Fruit fly (Drosophila melanogaster): ENCODE measurements around the gene CG12983.

Gene CG12983

DNA sequence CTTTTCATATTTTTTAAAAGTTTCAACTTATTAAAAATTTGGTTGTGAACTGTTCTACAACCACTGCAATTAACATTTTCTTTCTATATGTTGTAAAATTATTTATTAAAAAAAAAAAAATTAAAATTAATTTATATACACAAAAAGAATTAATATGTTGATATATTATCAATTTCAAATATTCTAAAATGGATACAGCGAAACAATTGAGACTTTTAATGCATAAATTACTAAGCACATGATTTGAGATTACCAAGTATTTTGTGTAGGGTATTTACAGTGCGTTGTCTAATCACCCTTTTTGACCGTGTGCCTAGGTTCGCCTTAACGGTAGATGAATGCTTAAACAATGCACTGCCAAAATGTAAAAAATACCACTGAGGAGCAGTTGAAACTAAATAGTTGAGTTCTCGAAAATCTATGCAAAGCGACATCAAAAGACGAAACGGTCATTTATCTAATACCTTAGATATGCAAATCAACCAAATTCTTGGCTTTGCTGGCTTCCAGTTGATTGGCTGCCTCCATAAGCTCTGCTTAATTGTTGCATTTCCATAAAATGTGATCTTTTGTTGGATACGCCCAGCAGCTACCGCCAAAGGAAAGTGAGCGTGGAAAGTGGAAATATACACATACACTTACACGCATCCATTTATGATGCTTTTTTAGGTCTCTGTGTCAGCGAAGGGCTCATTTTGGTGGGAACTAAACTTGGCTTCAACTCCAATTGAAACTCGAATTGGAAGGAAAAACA is 10.6 kb upstream of the CG12983 start (continued):
- TF ChIP-seq odd (GFP tag; optimal IDR thresholded peaks at IDR 0.05) (no peak), ATbp (GFP tag; optimal IDR thresholded peaks at IDR 0.05) (peak; percentile 7), CG43689 (GFP tag; IDR thresholded peaks at IDR 0.05) (no peak), oc (tag; optimal IDR thresholded peaks at IDR 0.05) (peak; percentile 83), p53 (GFP tag; optimal IDR thresholded peaks at IDR 0.05) (no peak), Dfd (GFP tag; optimal IDR thresholded peaks at IDR 0.05) (no peak), tll (GFP tag; optimal IDR thresholded peaks at IDR 0.05) (no peak), Trl (optimal IDR thresholded peaks at IDR 0.05) (no peak), Trl (GFP tag; optimal IDR thresholded peaks at IDR 0.05) (no peak), CG12236 (GFP tag; optimal IDR thresholded peaks at IDR 0.05) (no peak), dmrt99B (tag; optimal IDR thresholded peaks at IDR 0.05) (peak; percentile 27), stc (GFP tag; IDR thresholded peaks at IDR 0.05) (no peak), CG6689 (GFP tag; IDR thresholded peaks at IDR 0.05) (no peak), CG8388 (GFP tag; optimal IDR thresholded peaks at IDR 0.05) (peak; percentile 6), ro (GFP tag; IDR thresholded peaks at IDR 0.05) (no peak), CG3995 (GFP tag; optimal IDR thresholded peaks at IDR 0.05) (no peak), CG7357 (GFP tag; IDR thresholded peaks at IDR 0.05) (no peak), bsh (GFP tag; optimal IDR thresholded peaks at IDR 0.05) (peak in 1 of 2 experiments; percentile 36), sens-2 (GFP tag; IDR thresholded peaks at IDR 0.05) (no peak), Sox100B (GFP tag; optimal IDR thresholded peaks at IDR 0.05) (peak; percentile 9), CG16779 (GFP tag; IDR thresholded peaks at IDR 0.05) (no peak), fru (optimal IDR thresholded peaks at IDR 0.05) (no peak), CG17361 (GFP tag; IDR thresholded peaks at IDR 0.05) (peak; percentile 50; the same call in 2 of the 3 replicates), CoRest (tag; optimal IDR thresholded peaks at IDR 0.05) (peak; percentile 23), CG14710 (tag; optimal IDR thresholded peaks at IDR 0.05) (peak; percentile 5), Abd-B (GFP tag; optimal IDR thresholded peaks at IDR 0.05) (no peak), gem (tag; optimal IDR thresholded peaks at IDR 0.05) (peak; percentile 58), CG11085 (GFP tag; IDR thresholded peaks at IDR 0.05) (no peak), tap (tag; optimal IDR thresholded peaks at IDR 0.05) (no peak), CG11696 (GFP tag; IDR thresholded peaks at IDR 0.05) (no peak), BEAF-32 (GFP tag; optimal IDR thresholded peaks at IDR 0.05) (no peak), slou (GFP tag; optimal IDR thresholded peaks at IDR 0.05) (no peak), pb (GFP tag; optimal IDR thresholded peaks at IDR 0.05) (no peak), CG4424 (GFP tag; optimal IDR thresholded peaks at IDR 0.05) (no peak), CG9215 (GFP tag; IDR thresholded peaks at IDR 0.05) (no peak), ttk (GFP tag; IDR thresholded peaks at IDR 0.05) (no peak), Dek (tag; optimal IDR thresholded peaks at IDR 0.05) (no peak), Oli (tag; optimal IDR thresholded peaks at IDR 0.05) (peak; percentile 20), Vsx1 (GFP tag; optimal IDR thresholded peaks at IDR 0.05) (no peak), Sox102F (GFP tag; optimal IDR thresholded peaks at IDR 0.05) (peak; percentile 62), cwo (GFP tag; optimal IDR thresholded peaks at IDR 0.05) (no peak), chinmo (GFP tag; IDR thresholded peaks at IDR 0.05; ENCODE audit: partially characterized antibody) (no peak), ranshi (GFP tag; IDR thresholded peaks at IDR 0.05) (no peak), gfzf (GFP tag; optimal IDR thresholded peaks at IDR 0.05) (no peak), dmrt11E (tag; optimal IDR thresholded peaks at IDR 0.05) (no peak), al (GFP tag; IDR thresholded peaks at IDR 0.05) (no peak), stwl (tag; optimal IDR thresholded peaks at IDR 0.05) (no peak), CG15601 (tag; optimal IDR thresholded peaks at IDR 0.05) (peak; percentile 4), eve (GFP tag; optimal IDR thresholded peaks at IDR 0.05) (peak in 1 of 2 experiments; percentile 43), CG6654 (GFP tag; optimal IDR thresholded peaks at IDR 0.05) (no peak)
